Worm (Caenorhabditis elegans) whole organism, L3 larva: Measurements from ENCODE around the gene B0416.3.

Source experiments
- R02D3.7 ChIP-seq: fragments of 150-350 bp; optimal IDR thresholded peaks from 2 replicates; lab custom pipeline; 2014; ENCODE audit warnings: missing biosample characterization, missing genetic modification characterization
- ZK546.5 ChIP-seq: sonication (generic microtip); optimal IDR thresholded peaks from 2 replicates; lab custom pipeline; 2017; ENCODE audit warnings: missing biosample characterization, missing genetic modification characterization
- aly-2 ChIP-seq: fragments of 150-350 bp; optimal IDR thresholded peaks from 2 replicates; lab custom pipeline; 2014; ENCODE audit warnings: missing biosample characterization, missing genetic modification characterization
- ama-1 ChIP-seq: fragments of 150-350 bp; optimal IDR thresholded peaks from 2 replicates; lab custom pipeline; 2018
- ceh-28 ChIP-seq: fragments of 150-350 bp; optimal IDR thresholded peaks from 2 replicates; lab custom pipeline; 2014; ENCODE audit warnings: missing biosample characterization, missing genetic modification reagents, missing genetic modification characterization
- ceh-82 ChIP-seq: fragments of 150-350 bp; optimal IDR thresholded peaks from 2 replicates; lab custom pipeline; 2014; ENCODE audit warnings: missing biosample characterization, missing genetic modification characterization
- ceh-9 ChIP-seq: sonication (generic microtip); optimal IDR thresholded peaks from 2 replicates; lab custom pipeline; 2018; ENCODE audit warnings: missing biosample characterization, missing genetic modification characterization
- daf-12 ChIP-seq: fragments of 150-350 bp; optimal IDR thresholded peaks from 2 replicates; lab custom pipeline; 2014; ENCODE audit warnings: missing biosample characterization, missing genetic modification reagents, missing genetic modification characterization
- egl-27 ChIP-seq: sonication (generic microtip); optimal IDR thresholded peaks from 4 replicates; lab custom pipeline; 2017; ENCODE audit warnings: missing biosample characterization, missing genetic modification reagents, missing genetic modification characterization
- egl-5 ChIP-seq: fragments of 150-350 bp; optimal IDR thresholded peaks from 2 replicates; lab custom pipeline; 2017; ENCODE audit warnings: missing biosample characterization, missing genetic modification reagents, missing genetic modification characterization, inconsistent platforms
- elt-2 ChIP-seq: sonication (generic microtip); optimal IDR thresholded peaks from 2 replicates; lab custom pipeline; 2016; ENCODE audit warnings: missing genetic modification reagents, mild to moderate bottlenecking, missing genetic modification characterization, missing compliant biosample characterization
- elt-3 ChIP-seq, 3 experiments: fragments of 150-350 bp in 1 of 3; sonication (generic microtip) in 2 of 3; optimal IDR thresholded peaks; 2 replicates in 2 of 3; 4 replicates in 1 of 3; lab custom pipeline; 2014 to 2017; ENCODE audit warnings: missing biosample characterization in 3 of 3, missing genetic modification characterization in 3 of 3
- fkh-10 ChIP-seq: sonication (generic microtip); optimal IDR thresholded peaks from 2 replicates; lab custom pipeline; 2017; ENCODE audit warnings: missing biosample characterization, missing genetic modification reagents, missing genetic modification characterization
- fos-1 ChIP-seq: fragments of 150-350 bp; optimal IDR thresholded peaks from 2 replicates; lab custom pipeline; 2014; ENCODE audit warnings: missing biosample characterization, missing genetic modification characterization
- jun-1 ChIP-seq: fragments of 150-350 bp; optimal IDR thresholded peaks from 2 replicates; lab custom pipeline; 2014; ENCODE audit warnings: missing biosample characterization, missing genetic modification reagents, missing genetic modification characterization
- lin-15B ChIP-seq: fragments of 150-350 bp; optimal IDR thresholded peaks from 2 replicates; lab custom pipeline; 2014; ENCODE audit warnings: missing biosample characterization, missing genetic modification characterization
- lin-39 ChIP-seq: fragments of 150-350 bp; optimal IDR thresholded peaks from 2 replicates; lab custom pipeline; 2018; ENCODE audit warnings: missing biosample characterization, missing genetic modification reagents, missing genetic modification characterization
- mdl-1 ChIP-seq: fragments of 150-350 bp; optimal IDR thresholded peaks from 2 replicates; lab custom pipeline; 2014; ENCODE audit warnings: missing biosample characterization, missing genetic modification characterization
- mml-1 ChIP-seq: fragments of 150-350 bp; sonication (generic microtip); optimal IDR thresholded peaks from 3 replicates; lab custom pipeline; 2014; ENCODE audit warnings: missing biosample characterization, missing genetic modification characterization
- nfya-1 ChIP-seq: sonication (generic microtip); optimal IDR thresholded peaks from 2 replicates; lab custom pipeline; 2017; ENCODE audit warnings: missing genetic modification characterization, mild to moderate bottlenecking, missing compliant biosample characterization, antibody characterized with exemption, moderate library complexity; ENCODE audit not compliant: insufficient read depth
- nhr-237 ChIP-seq: fragments of 150-350 bp; optimal IDR thresholded peaks from 2 replicates; lab custom pipeline; 2014; ENCODE audit warnings: missing biosample characterization, missing genetic modification characterization
- nhr-25 ChIP-seq: sonication (generic microtip); optimal IDR thresholded peaks from 2 replicates; lab custom pipeline; 2017; ENCODE audit warnings: missing biosample characterization, missing genetic modification characterization
- nhr-28 ChIP-seq: fragments of 150-350 bp; optimal IDR thresholded peaks from 2 replicates; lab custom pipeline; 2014; ENCODE audit warnings: missing biosample characterization, missing genetic modification characterization
- nhr-43 ChIP-seq: sonication (generic microtip); optimal IDR thresholded peaks from 2 replicates; lab custom pipeline; 2016; ENCODE audit warnings: mild to moderate bottlenecking, missing genetic modification characterization, missing compliant biosample characterization; ENCODE audit not compliant: poor library complexity, severe bottlenecking
- nhr-67 ChIP-seq: fragments of 150-350 bp; optimal IDR thresholded peaks from 2 replicates; lab custom pipeline; 2014; ENCODE audit warnings: missing biosample characterization, missing genetic modification characterization
- nhr-76 ChIP-seq: fragments of 150-350 bp; sonication (generic microtip); optimal IDR thresholded peaks from 5 replicates; lab custom pipeline; 2014; ENCODE audit warnings: missing biosample characterization, missing genetic modification characterization
- nhr-77 ChIP-seq: fragments of 150-350 bp; optimal IDR thresholded peaks from 2 replicates; lab custom pipeline; 2014; ENCODE audit warnings: missing biosample characterization, missing genetic modification characterization
- pha-4 ChIP-seq: fragments of 150-350 bp; optimal IDR thresholded peaks from 2 replicates; lab custom pipeline; 2014; ENCODE audit warnings: missing biosample characterization, missing genetic modification reagents, missing genetic modification characterization
- pqm-1 ChIP-seq: fragments of 150-350 bp; optimal IDR thresholded peaks from 2 replicates; lab custom pipeline; 2017; ENCODE audit warnings: missing biosample characterization, missing genetic modification characterization, inconsistent platforms
- tbx-2 ChIP-seq: sonication (generic microtip); optimal IDR thresholded peaks from 2 replicates; lab custom pipeline; 2016; ENCODE audit warnings: mild to moderate bottlenecking, missing genetic modification characterization, missing compliant biosample characterization
- unc-39 ChIP-seq: sonication (generic microtip); optimal IDR thresholded peaks from 4 replicates; lab custom pipeline; 2017; ENCODE audit warnings: missing biosample characterization, missing genetic modification characterization
- unc-62 ChIP-seq: fragments of 150-350 bp; sonication (generic microtip); optimal IDR thresholded peaks from 4 replicates; lab custom pipeline; 2014; ENCODE audit warnings: missing biosample characterization, missing genetic modification reagents, missing genetic modification characterization
- zag-1 ChIP-seq: fragments of 150-350 bp; optimal IDR thresholded peaks from 2 replicates; lab custom pipeline; 2014; ENCODE audit warnings: missing biosample characterization, missing genetic modification characterization
- ztf-11 ChIP-seq: fragments of 150-350 bp; optimal IDR thresholded peaks from 2 replicates; lab custom pipeline; 2014; ENCODE audit warnings: missing biosample characterization, missing genetic modification characterization
- ztf-4 ChIP-seq: fragments of 150-350 bp; optimal IDR thresholded peaks from 2 replicates; lab custom pipeline; 2014; ENCODE audit warnings: missing biosample characterization, missing genetic modification characterization

Gene B0416.3

DNA sequence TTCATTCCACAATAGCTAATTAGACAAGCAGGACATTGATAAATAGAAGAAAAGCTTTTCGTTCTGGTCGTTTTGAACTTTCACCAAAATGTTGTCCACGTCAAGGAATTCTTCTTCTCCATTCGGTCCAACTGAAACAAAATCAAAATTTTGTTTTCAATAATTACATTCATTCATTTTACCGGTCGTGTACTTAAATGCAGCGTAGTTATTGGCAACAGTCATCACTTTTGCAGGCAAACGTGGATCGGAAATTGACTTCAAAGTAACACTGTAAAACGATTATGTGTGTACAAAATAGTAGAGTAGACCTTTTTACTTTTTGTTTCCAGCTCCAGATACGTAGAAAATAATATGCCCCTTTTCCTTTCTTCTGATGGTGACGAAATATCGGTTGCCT, 35.5 kb upstream of the B0416.3 start:
- no peak for TF ChIP-seq mdl-1 (tag; lab: Kevin White, UChicago)
- no peak for TF ChIP-seq egl-5 (tag; lab: Kevin White, UChicago)
- no peak for TF ChIP-seq tbx-2 (tag; lab: Kevin White, UChicago)
- no peak for TF ChIP-seq ZK546.5
- no peak for TF ChIP-seq nhr-237 (tag; lab: Kevin White, UChicago)
- TF ChIP-seq nhr-25 (tag; lab: Kevin White, UChicago): no peak
- TF ChIP-seq elt-3 (tag; optimal IDR thresholded peaks at IDR 0.05; lab: Kevin White, UChicago): no peak
- TF ChIP-seq nhr-77 (tag; lab: Kevin White, UChicago): no peak
- TF ChIP-seq ceh-9 (tag; lab: Kevin White, UChicago): no peak
- TF ChIP-seq R02D3.7 (tag; lab: Kevin White, UChicago): no peak
- TF ChIP-seq lin-15B (tag; lab: Kevin White, UChicago): no peak
- TF ChIP-seq nhr-67 (tag; lab: Kevin White, UChicago): no peak
- no peak for TF ChIP-seq daf-12 (tag; lab: Kevin White, UChicago)
- no peak for TF ChIP-seq unc-62 (GFP tag; lab: Kevin White, UChicago)
- TF ChIP-seq nhr-43 (tag; lab: Kevin White, UChicago): no peak
- no peak for TF ChIP-seq fos-1

ce11 chrX:9259552-9259951, 31.9 kb upstream of the B0416.3 start, which contains the start of gene F18G5.1:
TSS of gene F18G5.1 (plus strand) at chrX:9259852.
- TF ChIP-seq nhr-67 (tag; lab: Kevin White, UChicago) (no peak), ceh-28 (no peak), nhr-76 (tag; lab: Kevin White, UChicago) (no peak), ceh-82 (tag; lab: Kevin White, UChicago) (no peak), egl-27 (no peak), unc-39 (tag; lab: Kevin White, UChicago) (no peak), nhr-25 (tag; lab: Kevin White, UChicago) (no peak), elt-3 (tag; optimal IDR thresholded peaks at IDR 0.05; lab: Kevin White, UChicago) (no peak), egl-5 (tag; lab: Kevin White, UChicago) (no peak), nhr-28 (tag; lab: Kevin White, UChicago) (no peak), ztf-4 (no peak), fkh-10 (GFP tag; lab: Kevin White, UChicago) (no peak), R02D3.7 (tag; lab: Kevin White, UChicago) (no peak), lin-39 (tag; lab: Kevin White, UChicago) (no peak), zag-1 (tag; lab: Kevin White, UChicago) (no peak), nhr-237 (tag; lab: Kevin White, UChicago) (no peak)

DNA sequence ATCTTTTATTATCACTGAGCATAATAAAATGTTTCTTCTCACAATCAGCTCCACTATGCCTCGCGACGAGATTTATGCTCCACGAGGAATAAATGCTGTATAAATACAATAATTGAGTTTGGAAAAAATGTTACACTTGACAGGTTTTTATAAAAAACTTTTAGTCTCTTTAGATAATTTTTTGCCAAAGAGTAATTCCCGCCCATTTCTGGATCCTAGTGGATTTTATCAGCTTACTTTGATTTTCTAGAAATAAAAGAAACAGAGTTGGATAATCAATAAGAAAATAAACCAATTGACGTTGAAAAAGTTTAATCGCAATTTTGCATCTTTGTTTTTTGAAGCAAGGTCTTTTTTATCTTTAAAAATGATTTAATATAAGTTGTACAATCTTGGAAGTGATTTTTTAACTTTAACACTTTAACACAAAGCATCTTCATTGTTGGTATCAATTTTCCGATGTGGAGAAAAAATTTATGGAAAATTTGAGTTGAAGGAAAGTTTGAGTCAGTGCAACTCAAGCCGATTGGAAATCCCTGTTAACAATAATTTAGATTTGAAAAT, 29.7 kb upstream of the B0416.3 start:
- TF ChIP-seq ztf-11 (no peak), elt-2 (tag; lab: Kevin White, UChicago) (peak; percentile 33)

DNA sequence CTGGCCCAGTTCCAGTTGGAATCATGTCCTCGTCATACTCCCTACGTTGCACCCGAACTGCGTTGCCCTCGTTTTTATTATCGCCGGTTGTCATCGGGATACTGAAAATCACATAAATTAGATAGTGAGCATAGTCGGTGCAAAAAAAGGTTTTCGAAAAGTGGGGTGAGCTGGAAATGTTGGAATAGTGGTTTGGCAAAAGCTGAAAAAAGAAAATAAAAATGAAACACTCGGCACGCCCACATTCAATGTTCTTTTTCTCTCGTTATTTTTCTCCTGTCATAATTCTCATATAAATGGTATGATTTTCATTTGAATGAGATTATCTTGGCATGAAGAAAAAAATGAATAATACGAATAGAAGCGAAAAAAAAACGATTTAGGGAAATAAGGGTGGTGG, 27.2 kb upstream of the B0416.3 start, which contains the start of gene F18G5.6:
Gene F18G5.6 (minus strand): TSS at position 101 of the 400 bp plus-strand sequence.
- TF ChIP-seq fkh-10 (GFP tag; lab: Kevin White, UChicago) (no peak), nhr-237 (tag; lab: Kevin White, UChicago) (no peak), ZK546.5 (no peak), mml-1 (tag; lab: Kevin White, UChicago) (no peak), nhr-77 (tag; lab: Kevin White, UChicago) (no peak), elt-2 (tag; lab: Kevin White, UChicago) (no peak), ztf-4 (no peak), pha-4 (tag; lab: Kevin White, UChicago) (no peak)

ce11 chrX:9264636-9265035, 26.8 kb upstream of the B0416.3 start:
- TF ChIP-seq mdl-1 (tag; lab: Kevin White, UChicago) (peak; percentile 42), pha-4 (tag; lab: Kevin White, UChicago) (peak; percentile 80), zag-1 (tag; lab: Kevin White, UChicago) (no peak), nfya-1 (tag; lab: Kevin White, UChicago) (peak; percentile 37), elt-2 (tag; lab: Kevin White, UChicago) (peak; percentile 96), egl-5 (tag; lab: Kevin White, UChicago) (peak; percentile 24), nhr-77 (tag; lab: Kevin White, UChicago) (no peak), ama-1 (lab: Kevin White, UChicago) (peak; percentile 61), lin-39 (tag; lab: Kevin White, UChicago) (peak; percentile 76), jun-1 (tag; lab: Kevin White, UChicago) (peak; percentile 12), pqm-1 (tag; lab: Kevin White, UChicago) (peak; percentile 88), aly-2 (no peak)
